Worm (Caenorhabditis elegans): ENCODE measurements around the gene R12G8.1.

DNA sequence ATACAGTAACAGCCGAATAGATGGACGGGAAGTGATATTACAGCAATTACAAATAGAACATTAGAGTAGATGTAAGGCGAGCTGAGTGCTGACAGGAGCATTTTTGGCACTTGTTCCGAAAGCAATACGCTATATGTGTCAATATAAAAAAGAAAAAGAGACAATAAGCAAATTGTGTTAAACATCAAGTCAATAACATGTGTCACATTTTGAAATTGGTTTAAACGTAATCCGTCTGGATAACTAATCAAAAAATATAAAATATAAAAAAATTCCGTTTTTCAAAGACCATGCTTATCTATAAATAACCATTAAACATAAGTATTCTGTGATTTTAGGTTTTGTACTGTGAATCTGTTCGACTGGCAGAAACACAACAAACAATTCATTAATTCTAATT is 46.6 kb upstream of the R12G8.1 start, which contains the start of gene srh-288:
- no peak for TF ChIP-seq ahr-1 (tag; optimal IDR thresholded peaks at IDR 0.05)
- no peak for TF ChIP-seq nhr-11 (tag; optimal IDR thresholded peaks at IDR 0.05)
